Fruit fly (Drosophila melanogaster): ENCODE measurements around the gene CG45491.
A peak's percentile ranks its signal among the peaks of the same experiment; 100 is the strongest.

CG45491 gene

dm6 chrX:19889128-19889756 lies 49.6 kb downstream of the CG45491 start (continued):
- TF ChIP-seq fru (GFP tag; optimal IDR thresholded peaks at IDR 0.05) (peak; percentile 86), jim (GFP tag; optimal IDR thresholded peaks at IDR 0.05) (no peak), GATAd (GFP tag; optimal IDR thresholded peaks at IDR 0.05) (no peak), dl (GFP tag; optimal IDR thresholded peaks at IDR 0.05; ENCODE audit: insufficient read depth in 1 of 2, partially characterized antibody in 2 of 2) (no peak), Dfd (GFP tag; optimal IDR thresholded peaks at IDR 0.05) (no peak), dmrt93B (GFP tag; optimal IDR thresholded peaks at IDR 0.05) (peak; percentile 48), CG32264 (GFP tag; optimal IDR thresholded peaks at IDR 0.05) (no peak), rgr (GFP tag; optimal IDR thresholded peaks at IDR 0.05) (peak; percentile 82), sage (GFP tag; optimal IDR thresholded peaks at IDR 0.05) (peak; percentile 14), Jra (GFP tag; optimal IDR thresholded peaks at IDR 0.05) (peak; percentile 68), Rel (GFP tag; optimal IDR thresholded peaks at IDR 0.05) (no peak), Rel (tag; optimal IDR thresholded peaks at IDR 0.05) (peak; percentile 16), usp (GFP tag; optimal IDR thresholded peaks at IDR 0.05) (no peak), woc (GFP tag; optimal IDR thresholded peaks at IDR 0.05) (peak; percentile 52), br (GFP tag; optimal IDR thresholded peaks at IDR 0.05) (peak; percentile 76), sv (GFP tag; optimal IDR thresholded peaks at IDR 0.05) (peak; percentile 58), N (GFP tag; optimal IDR thresholded peaks at IDR 0.05) (no peak), psq (GFP tag; optimal IDR thresholded peaks at IDR 0.05) (peak; percentile 63), Hr78 (GFP tag; optimal IDR thresholded peaks at IDR 0.05) (no peak), HLH106 (tag; optimal IDR thresholded peaks at IDR 0.05) (peak; percentile 79)
